Worm (Caenorhabditis elegans) whole organism, L1 larva: ENCODE measurements around the gene C08E8.11.

Experiments used
- C34B4.2 ChIP-seq: sonication (generic microtip); optimal IDR thresholded peaks from 2 replicates; lab custom pipeline; 2017; ENCODE audit warnings: mild to moderate bottlenecking, missing genetic modification characterization, missing compliant biosample characterization
- ceh-82 ChIP-seq, 3 experiments: fragments of 150-350 bp in 1 of 3; sonication (generic microtip) in 2 of 3; optimal IDR thresholded peaks; 2 replicates each; lab custom pipeline; 2014 to 2017; ENCODE audit warnings: missing biosample characterization in 3 of 3, missing genetic modification characterization in 3 of 3
- efl-1 ChIP-seq, 4 experiments: fragments of 150-350 bp; optimal IDR thresholded peaks in 3 of 4; peaks in 1 of 4; 1 replicate in 1 of 4; 2 replicates in 3 of 4; lab custom pipeline; 2014; ENCODE audit warnings: missing biosample characterization in 2 of 4, missing genetic modification characterization in 2 of 4, missing genetic modification reagents in 2 of 4
- fos-1 ChIP-seq: fragments of 150-350 bp; optimal IDR thresholded peaks from 2 replicates; lab custom pipeline; 2014; ENCODE audit warnings: missing biosample characterization, missing genetic modification characterization
- lin-39 ChIP-seq: fragments of 150-350 bp; optimal IDR thresholded peaks from 2 replicates; lab custom pipeline; 2014; ENCODE audit warnings: missing biosample characterization, missing genetic modification reagents, missing genetic modification characterization
- lir-3 ChIP-seq: sonication (generic microtip); optimal IDR thresholded peaks from 2 replicates; lab custom pipeline; 2016; ENCODE audit warnings: mild to moderate bottlenecking, missing genetic modification characterization, moderate library complexity, missing compliant biosample characterization; ENCODE audit not compliant: poor library complexity
- nhr-77 ChIP-seq: fragments of 150-350 bp; optimal IDR thresholded peaks from 2 replicates; lab custom pipeline; 2014; ENCODE audit warnings: missing biosample characterization, missing genetic modification characterization
- nhr-85 ChIP-seq: sonication (generic microtip); peaks from one replicate; lab custom pipeline; 2016; ENCODE audit warnings: missing genetic modification characterization, inconsistent platforms, missing compliant biosample characterization
- nhr-90 ChIP-seq: sonication (generic microtip); optimal IDR thresholded peaks from 2 replicates; lab custom pipeline; 2016; ENCODE audit warnings: mild to moderate bottlenecking, missing genetic modification characterization, missing compliant biosample characterization; ENCODE audit not compliant: poor library complexity
- pqm-1 ChIP-seq: sonication (generic microtip); optimal IDR thresholded peaks from 3 replicates; lab custom pipeline; 2017; ENCODE audit warnings: missing biosample characterization, missing genetic modification characterization
- unc-62 ChIP-seq: fragments of 150-350 bp; optimal IDR thresholded peaks from 2 replicates; lab custom pipeline; 2014; ENCODE audit warnings: missing biosample characterization, missing genetic modification reagents, missing genetic modification characterization
- ztf-11 ChIP-seq, 2 experiments: sonication (generic microtip); optimal IDR thresholded peaks; 2 replicates each; lab custom pipeline; 2016 to 2017; ENCODE audit warnings: missing genetic modification characterization in 2 of 2, missing biosample characterization in 1 of 2, missing compliant biosample characterization in 1 of 2

DNA sequence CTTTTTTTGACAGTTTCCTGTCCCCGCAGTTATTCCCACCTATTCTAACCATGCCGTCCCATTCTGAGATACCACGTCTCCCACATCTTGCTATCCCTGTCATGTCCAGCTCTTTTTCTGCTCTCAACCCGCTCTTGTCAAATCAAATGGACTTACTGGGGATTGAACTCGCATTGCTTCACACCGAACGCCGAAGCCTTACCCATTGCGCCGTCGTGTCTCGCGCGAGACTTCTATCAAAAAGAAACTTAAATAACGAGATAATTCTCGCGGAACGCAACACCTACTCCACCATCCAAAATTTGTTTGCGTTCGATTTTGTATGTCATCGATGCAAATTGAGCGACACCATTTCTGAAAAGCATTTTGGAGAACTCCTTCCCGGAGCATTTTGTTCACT, 6.6 kb upstream of the C08E8.11 start:
- TF ChIP-seq pqm-1 (tag; lab: Kevin White, UChicago) (no peak), efl-1 (optimal IDR thresholded peaks at IDR 0.05; lab: Kevin White, UChicago) (no peak), efl-1 (GFP tag; optimal IDR thresholded peaks at IDR 0.05 in 1 of 2; lab: Kevin White, UChicago) (no peak), fos-1 (no peak), nhr-85 (tag; lab: Kevin White, UChicago) (no peak), ztf-11 (tag; optimal IDR thresholded peaks at IDR 0.05; lab: Kevin White, UChicago) (no peak), unc-62 (no peak), nhr-77 (no peak), lir-3 (tag; lab: Kevin White, UChicago) (no peak), nhr-90 (tag; lab: Kevin White, UChicago) (no peak), ceh-82 (tag; optimal IDR thresholded peaks at IDR 0.05; lab: Kevin White, UChicago) (no peak), C34B4.2 (tag; lab: Kevin White, UChicago) (no peak), lin-39 (tag; lab: Kevin White, UChicago) (no peak)
